Fruit fly (Drosophila melanogaster): Measurements from ENCODE around the gene CG12541.

DNA sequence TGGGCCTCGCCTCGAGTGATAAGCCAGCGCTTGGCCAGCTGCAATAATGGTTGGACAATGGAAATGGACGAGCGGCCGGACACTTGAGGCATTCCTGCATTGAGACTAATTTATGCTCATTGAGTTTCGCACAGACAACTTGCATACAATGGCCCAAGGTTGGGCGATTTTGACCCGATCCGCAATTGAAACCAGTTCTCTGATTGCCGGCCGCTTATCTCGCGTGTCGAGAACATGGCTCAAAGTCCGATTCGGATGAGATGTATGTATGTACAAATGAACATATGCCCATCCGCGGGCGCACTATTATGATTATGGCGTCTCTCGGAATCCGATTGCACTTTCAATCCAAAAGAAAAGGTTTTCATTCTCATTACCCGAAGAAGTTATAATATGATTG lies 34.8 kb upstream of the CG12541 start:
- TF ChIP-seq CG13424 (tag; optimal IDR thresholded peaks at IDR 0.05): no peak
- no peak for TF ChIP-seq HLH54F (GFP tag; optimal IDR thresholded peaks at IDR 0.05)
- no peak for TF ChIP-seq Mes4 (GFP tag; optimal IDR thresholded peaks at IDR 0.05)
- no peak for TF ChIP-seq CG17361 (GFP tag; IDR thresholded peaks at IDR 0.05)
- TF ChIP-seq B-H2 (GFP tag; optimal IDR thresholded peaks at IDR 0.05): no peak

All from whole organism, embryonic.